Worm (Caenorhabditis elegans) whole organism, midembryonic: ENCODE results near the gene F08C6.18.

Experiments used
- T22C8.4 ChIP-seq: fragments of 200-800 bp; sonication (Bioruptor generic); IDR thresholded peaks from 2 replicates; pipeline ENCODE4 v1.3.6; 2022; ENCODE audit warnings: missing genetic modification characterization, missing compliant biosample characterization
- cog-1 ChIP-seq: sonication (generic microtip); optimal IDR thresholded peaks from 2 replicates; lab custom pipeline; 2016; ENCODE audit warnings: missing genetic modification characterization, missing compliant biosample characterization
- flt-1 ChIP-seq: fragments of 200-800 bp; sonication (Bioruptor generic); IDR thresholded peaks from 2 replicates; pipeline ENCODE4 v1.3.6; 2022; ENCODE audit warnings: missing genetic modification characterization, missing compliant biosample characterization
- klf-2 ChIP-seq: fragments of 200-800 bp; sonication (Bioruptor generic); conservative IDR thresholded peaks from 2 replicates; pipeline ENCODE4 v1.3.6; 2022; ENCODE audit warnings: missing genetic modification reagents, missing genetic modification characterization, missing compliant biosample characterization
- med-1 ChIP-seq: sonication (generic microtip); optimal IDR thresholded peaks from 2 replicates; lab custom pipeline; 2017; ENCODE audit warnings: missing genetic modification characterization, mild to moderate bottlenecking, missing compliant biosample characterization, antibody characterized with exemption, missing genetic modification reagents; ENCODE audit not compliant: insufficient read depth
- ref-1 ChIP-seq: fragments of 200-800 bp; sonication (Bioruptor generic); conservative IDR thresholded peaks from 2 replicates; pipeline ENCODE4 v1.3.6; 2022; ENCODE audit warnings: missing genetic modification reagents, missing genetic modification characterization, missing compliant biosample characterization
- tab-1 ChIP-seq: fragments of 200-800 bp; sonication (Bioruptor generic); IDR thresholded peaks from 2 replicates; pipeline ENCODE4 v1.3.6; 2022; ENCODE audit warnings: missing genetic modification characterization, missing compliant biosample characterization
- ztf-23 ChIP-seq: fragments of 200-800 bp; sonication (Bioruptor generic); IDR thresholded peaks from 2 replicates; pipeline ENCODE4 v1.3.6; 2022; ENCODE audit warnings: missing genetic modification reagents, missing genetic modification characterization, missing compliant biosample characterization
- ztf-29 ChIP-seq: fragments of 200-800 bp; sonication (Bioruptor generic); IDR thresholded peaks from 2 replicates; pipeline ENCODE4 v1.3.6; 2022; ENCODE audit warnings: missing genetic modification reagents, missing genetic modification characterization, missing compliant biosample characterization

F08C6.18 gene

ce11 chrX:7568684-7569289 lies 4.6 kb downstream of the F08C6.18 start:
- TF ChIP-seq T22C8.4 (GFP tag; lab: Robert Waterston, UW) (no peak), flt-1 (no peak), ztf-23 (GFP tag; lab: Robert Waterston, UW) (no peak), med-1 (GFP tag; lab: Kevin White, UChicago) (no peak), tab-1 (no peak), ref-1 (GFP tag; lab: Robert Waterston, UW) (no peak), klf-2 (GFP tag; lab: Robert Waterston, UW) (no peak), ztf-29 (GFP tag; lab: Robert Waterston, UW) (no peak), cog-1 (tag; lab: Kevin White, UChicago) (no peak)

ce11 chrX:7565005-7565404 lies 8.4 kb downstream of the F08C6.18 start, which contains the start of gene vps-52:
Gene vps-52 (plus strand): TSS chrX:7565323.
- TF ChIP-seq med-1 (GFP tag; lab: Kevin White, UChicago) (no peak), ztf-29 (GFP tag; lab: Robert Waterston, UW) (no peak), ztf-23 (GFP tag; lab: Robert Waterston, UW) (no peak), tab-1 (no peak), flt-1 (no peak), cog-1 (tag; lab: Kevin White, UChicago) (no peak), klf-2 (GFP tag; lab: Robert Waterston, UW) (no peak), T22C8.4 (GFP tag; lab: Robert Waterston, UW) (no peak), ref-1 (GFP tag; lab: Robert Waterston, UW) (no peak)

ce11 chrX:7563425-7563824 lies 10.0 kb downstream of the F08C6.18 start:
- no peak for TF ChIP-seq klf-2 (GFP tag; lab: Robert Waterston, UW)

ce11 chrX:7562625-7563024 lies 10.8 kb downstream of the F08C6.18 start, which contains the start of gene sto-1:
Gene sto-1 (plus strand): TSS chrX:7562824.
- TF ChIP-seq tab-1 (no peak), klf-2 (GFP tag; lab: Robert Waterston, UW) (no peak), flt-1 (no peak), T22C8.4 (GFP tag; lab: Robert Waterston, UW) (no peak), cog-1 (tag; lab: Kevin White, UChicago) (no peak), med-1 (GFP tag; lab: Kevin White, UChicago) (no peak), ztf-23 (GFP tag; lab: Robert Waterston, UW) (no peak), ztf-29 (GFP tag; lab: Robert Waterston, UW) (no peak), ref-1 (GFP tag; lab: Robert Waterston, UW) (no peak)

- TF ChIP-seq cog-1 (tag; lab: Kevin White, UChicago) (no peak), tab-1 (no peak), T22C8.4 (GFP tag; lab: Robert Waterston, UW) (no peak), ztf-23 (GFP tag; lab: Robert Waterston, UW) (no peak), flt-1 (no peak), klf-2 (GFP tag; lab: Robert Waterston, UW) (no peak), ref-1 (GFP tag; lab: Robert Waterston, UW) (no peak), med-1 (GFP tag; lab: Kevin White, UChicago) (no peak), ztf-29 (GFP tag; lab: Robert Waterston, UW) (no peak)
These were observed 11.5 kb downstream of the F08C6.18 start for ce11 chrX:7561972-7562371.

ce11 chrX:7558928-7559455 lies 14.4 kb downstream of the F08C6.18 start, which contains the start of the genes PDB1.1 and F08C6.5:
Gene PDB1.1 (minus strand): TSS chrX:7559085.
Gene F08C6.5 (plus strand): TSS chrX:7559405.
- TF ChIP-seq klf-2 (GFP tag; lab: Robert Waterston, UW) (no peak), cog-1 (tag; lab: Kevin White, UChicago) (no peak)

- TF ChIP-seq cog-1 (tag; lab: Kevin White, UChicago): no peak
- no peak for TF ChIP-seq tab-1
- TF ChIP-seq T22C8.4 (GFP tag; lab: Robert Waterston, UW): no peak
- TF ChIP-seq ztf-29 (GFP tag; lab: Robert Waterston, UW): no peak
- no peak for TF ChIP-seq ztf-23 (GFP tag; lab: Robert Waterston, UW)
- TF ChIP-seq klf-2 (GFP tag; lab: Robert Waterston, UW): no peak
- TF ChIP-seq med-1 (GFP tag; lab: Kevin White, UChicago): no peak
- no peak for TF ChIP-seq flt-1
- no peak for TF ChIP-seq ref-1 (GFP tag; lab: Robert Waterston, UW)
These were observed 19.1 kb downstream of the F08C6.18 start, which contains the start of gene F46C8.8 for ce11 chrX:7554326-7554725. Gene F46C8.8 (minus strand): TSS chrX:7554426.

- TF ChIP-seq ztf-29 (GFP tag; lab: Robert Waterston, UW): no peak
- no peak for TF ChIP-seq ref-1 (GFP tag; lab: Robert Waterston, UW)
- TF ChIP-seq klf-2 (GFP tag; lab: Robert Waterston, UW): no peak
- no peak for TF ChIP-seq T22C8.4 (GFP tag; lab: Robert Waterston, UW)
- no peak for TF ChIP-seq ztf-23 (GFP tag; lab: Robert Waterston, UW)
- TF ChIP-seq flt-1: no peak
- no peak for TF ChIP-seq tab-1
- TF ChIP-seq cog-1 (tag; lab: Kevin White, UChicago): no peak
- no peak for TF ChIP-seq med-1 (GFP tag; lab: Kevin White, UChicago)
These were observed 20.1 kb downstream of the F08C6.18 start for ce11 chrX:7553331-7553730.

- TF ChIP-seq med-1 (GFP tag; lab: Kevin White, UChicago) (no peak), flt-1 (no peak), ztf-23 (GFP tag; lab: Robert Waterston, UW) (no peak), T22C8.4 (GFP tag; lab: Robert Waterston, UW) (no peak), ztf-29 (GFP tag; lab: Robert Waterston, UW) (no peak), ref-1 (GFP tag; lab: Robert Waterston, UW) (no peak), klf-2 (GFP tag; lab: Robert Waterston, UW) (no peak), tab-1 (no peak), cog-1 (tag; lab: Kevin White, UChicago) (no peak)
These were observed 23.0 kb downstream of the F08C6.18 start for ce11 chrX:7550452-7550851.
